Worm (Caenorhabditis elegans) whole organism, late embryonic: ENCODE data around the gene Y73C8C.4.

ENCODE experiments used
- K09A11.1 ChIP-seq: sonication (generic microtip); optimal IDR thresholded peaks from 2 replicates; lab custom pipeline; 2017; ENCODE audit warnings: antibody characterized with exemption, mild to moderate bottlenecking, missing genetic modification characterization, missing compliant biosample characterization; ENCODE audit not compliant: insufficient read depth
- T23F11.4 ChIP-seq: fragments of 200-800 bp; sonication (Bioruptor generic); optimal IDR thresholded peaks from 2 replicates; lab custom pipeline; 2018; ENCODE audit warnings: mild to moderate bottlenecking, missing genetic modification characterization, missing compliant biosample characterization
- ama-1 ChIP-seq: fragments of 150-350 bp; optimal IDR thresholded peaks from 2 replicates; lab custom pipeline; 2014
- ceh-18 ChIP-seq: sonication (generic microtip); optimal IDR thresholded peaks from 2 replicates; lab custom pipeline; 2016; ENCODE audit warnings: missing genetic modification characterization, missing compliant biosample characterization
- ceh-2 ChIP-seq: sonication (generic microtip); optimal IDR thresholded peaks from 2 replicates; lab custom pipeline; 2016; ENCODE audit warnings: missing genotype, missing genetic modification characterization, missing compliant biosample characterization
- ceh-30 ChIP-seq: fragments of 150-350 bp; optimal IDR thresholded peaks from 2 replicates; lab custom pipeline; 2014; ENCODE audit warnings: missing biosample characterization, missing genetic modification characterization
- ceh-31 ChIP-seq: sonication (generic microtip); optimal IDR thresholded peaks from 2 replicates; lab custom pipeline; 2016; ENCODE audit warnings: missing genetic modification characterization, missing compliant biosample characterization
- ceh-45 ChIP-seq: fragments of 200-800 bp; sonication (Bioruptor generic); IDR thresholded peaks from 2 replicates; pipeline ENCODE4 v1.3.6; 2022; ENCODE audit warnings: missing genetic modification reagents, missing genetic modification characterization, missing compliant biosample characterization
- ceh-6 ChIP-seq: fragments of 200-800 bp; sonication (Bioruptor generic); optimal IDR thresholded peaks from 2 replicates; lab custom pipeline; 2018; ENCODE audit warnings: mild to moderate bottlenecking, missing genetic modification characterization, missing compliant biosample characterization
- dmd-4 ChIP-seq: sonication (generic microtip); optimal IDR thresholded peaks from 2 replicates; lab custom pipeline; 2016; ENCODE audit warnings: borderline replicate concordance, missing genetic modification characterization, missing compliant biosample characterization
- dve-1 ChIP-seq: sonication (generic microtip); optimal IDR thresholded peaks from 2 replicates; lab custom pipeline; 2017; ENCODE audit warnings: antibody characterized with exemption, mild to moderate bottlenecking, missing genetic modification characterization, missing compliant biosample characterization
- elt-2 ChIP-seq: sonication (generic microtip); optimal IDR thresholded peaks from 2 replicates; lab custom pipeline; 2016; ENCODE audit warnings: missing genetic modification reagents, missing genetic modification characterization, missing compliant biosample characterization
- fax-1 ChIP-seq: sonication (generic microtip); optimal IDR thresholded peaks from 2 replicates; lab custom pipeline; 2016; ENCODE audit warnings: missing genotype, missing genetic modification characterization, missing compliant biosample characterization
- fkh-10 ChIP-seq: fragments of 150-350 bp; optimal IDR thresholded peaks from 2 replicates; lab custom pipeline; 2014; ENCODE audit warnings: missing biosample characterization, missing genetic modification reagents, missing genetic modification characterization
- fkh-6 ChIP-seq: sonication (generic microtip); optimal IDR thresholded peaks from 2 replicates; lab custom pipeline; 2016; ENCODE audit warnings: missing genetic modification characterization, missing compliant biosample characterization
- gmeb-2 ChIP-seq: sonication (generic microtip); optimal IDR thresholded peaks from 2 replicates; lab custom pipeline; 2016; ENCODE audit warnings: missing genetic modification characterization, inconsistent platforms, missing compliant biosample characterization
- hlh-30 ChIP-seq: sonication (generic microtip); optimal IDR thresholded peaks from 2 replicates; lab custom pipeline; 2017; ENCODE audit warnings: antibody characterized with exemption, missing genetic modification characterization, missing compliant biosample characterization; ENCODE audit not compliant: insufficient read depth
- lim-6 ChIP-seq: sonication (generic microtip); optimal IDR thresholded peaks from 2 replicates; lab custom pipeline; 2016; ENCODE audit warnings: missing genetic modification characterization, missing compliant biosample characterization
- lin-11 ChIP-seq: fragments of 200-800 bp; sonication (Bioruptor generic); optimal IDR thresholded peaks from 2 replicates; lab custom pipeline; 2018; ENCODE audit warnings: mild to moderate bottlenecking, missing genetic modification characterization, missing compliant biosample characterization
- nhr-232 ChIP-seq: sonication (generic microtip); optimal IDR thresholded peaks from 2 replicates; lab custom pipeline; 2016; ENCODE audit warnings: missing genetic modification characterization, missing compliant biosample characterization
- npax-4 ChIP-seq: sonication (generic microtip); optimal IDR thresholded peaks from 2 replicates; lab custom pipeline; 2016; ENCODE audit warnings: missing genetic modification characterization, missing compliant biosample characterization
- odd-2 ChIP-seq: sonication (generic microtip); optimal IDR thresholded peaks from 2 replicates; lab custom pipeline; 2017; ENCODE audit warnings: antibody characterized with exemption, mild to moderate bottlenecking, missing genetic modification characterization, missing compliant biosample characterization
- pag-3 ChIP-seq: sonication (generic microtip); optimal IDR thresholded peaks from 2 replicates; lab custom pipeline; 2016; ENCODE audit warnings: missing compliant biosample characterization, missing genetic modification characterization, borderline replicate concordance
- pat-9 ChIP-seq: fragments of 200-800 bp; sonication (Bioruptor generic); optimal IDR thresholded peaks from 2 replicates; lab custom pipeline; 2018; ENCODE audit warnings: mild to moderate bottlenecking, missing genetic modification characterization, moderate library complexity, missing compliant biosample characterization
- pha-2 ChIP-seq: sonication (generic microtip); optimal IDR thresholded peaks from 2 replicates; lab custom pipeline; 2017; ENCODE audit warnings: mild to moderate bottlenecking, missing genetic modification characterization, missing compliant biosample characterization
- pha-4 ChIP-seq: fragments of 150-350 bp; optimal IDR thresholded peaks from 2 replicates; lab custom pipeline; 2018; ENCODE audit warnings: missing biosample characterization, missing genetic modification reagents, missing genetic modification characterization
- pqm-1 ChIP-seq: sonication (generic microtip); optimal IDR thresholded peaks from 2 replicates; lab custom pipeline; 2016; ENCODE audit warnings: missing genetic modification characterization, missing compliant biosample characterization
- pros-1 ChIP-seq: fragments of 150-350 bp; optimal IDR thresholded peaks from 2 replicates; lab custom pipeline; 2014; ENCODE audit warnings: missing biosample characterization, missing genetic modification reagents, missing genetic modification characterization
- rnt-1 ChIP-seq: sonication (generic microtip); optimal IDR thresholded peaks from 2 replicates; lab custom pipeline; 2016; ENCODE audit warnings: missing genetic modification characterization, missing compliant biosample characterization
- sdc-2 ChIP-seq: sonication (generic microtip); optimal IDR thresholded peaks from 2 replicates; lab custom pipeline; 2016; ENCODE audit warnings: missing genotype, missing genetic modification characterization, missing compliant biosample characterization
- sox-2 ChIP-seq: fragments of 200-800 bp; sonication (Bioruptor generic); IDR thresholded peaks from 2 replicates; pipeline ENCODE4 v1.3.6; 2022; ENCODE audit warnings: missing genetic modification reagents, missing genetic modification characterization, missing compliant biosample characterization
- syd-9 ChIP-seq: sonication (generic microtip); optimal IDR thresholded peaks from 2 replicates; lab custom pipeline; 2016; ENCODE audit warnings: mild to moderate bottlenecking, missing genetic modification characterization, moderate library complexity, missing compliant biosample characterization
- tbx-7 ChIP-seq: sonication (generic microtip); optimal IDR thresholded peaks from 2 replicates; lab custom pipeline; 2016; ENCODE audit warnings: missing genotype, missing genetic modification characterization, missing compliant biosample characterization
- ttx-3 ChIP-seq: sonication (generic microtip); optimal IDR thresholded peaks from 2 replicates; lab custom pipeline; 2016; ENCODE audit warnings: missing genetic modification reagents, missing genetic modification characterization, missing compliant biosample characterization
- unc-42 ChIP-seq: sonication (generic microtip); optimal IDR thresholded peaks from 2 replicates; lab custom pipeline; 2016; ENCODE audit warnings: missing genotype, missing genetic modification characterization, missing compliant biosample characterization
- unc-86 ChIP-seq: sonication (generic microtip); optimal IDR thresholded peaks from 2 replicates; lab custom pipeline; 2016; ENCODE audit warnings: missing genetic modification characterization, missing compliant biosample characterization
- zip-5 ChIP-seq: sonication (generic microtip); optimal IDR thresholded peaks from 2 replicates; lab custom pipeline; 2016; ENCODE audit warnings: missing genetic modification characterization, missing compliant biosample characterization

Y73C8C.4 gene

DNA sequence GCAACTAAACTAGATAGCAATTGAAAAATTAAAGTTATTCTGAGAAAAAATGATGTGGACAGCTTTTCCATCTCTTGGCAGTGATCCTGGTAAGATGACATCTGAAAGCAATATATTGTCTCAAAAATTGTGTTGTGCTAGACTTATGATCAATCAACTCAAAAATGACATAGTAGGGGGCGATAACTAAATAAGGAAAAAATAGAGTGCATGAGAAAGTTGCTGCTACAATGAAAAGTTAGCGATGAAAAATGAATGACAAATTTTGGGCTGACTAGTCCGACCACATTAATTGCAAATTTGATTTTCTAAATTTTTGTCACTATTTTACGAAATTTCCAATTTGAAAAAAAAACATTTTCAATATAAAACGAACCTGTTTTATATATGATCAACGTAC lies 39.2 kb upstream of the Y73C8C.4 start, which contains the start of gene srab-9:
TSS of gene srab-9 (minus strand) at position 101 of the 400 bp plus-strand sequence.
- TF ChIP-seq rnt-1 (tag; lab: Kevin White, UChicago) (no peak), zip-5 (tag; lab: Kevin White, UChicago) (no peak), sox-2 (GFP tag; lab: Robert Waterston, UW) (no peak), fkh-10 (GFP tag; lab: Kevin White, UChicago) (no peak), lin-11 (no peak), lim-6 (tag; lab: Kevin White, UChicago) (no peak), nhr-232 (no peak), pha-4 (tag; lab: Kevin White, UChicago) (no peak), pha-2 (no peak), ceh-6 (GFP tag; lab: Kevin White, UChicago) (no peak), sdc-2 (no peak), gmeb-2 (tag; lab: Kevin White, UChicago) (no peak), pag-3 (tag; lab: Kevin White, UChicago) (no peak), ceh-30 (tag; lab: Kevin White, UChicago) (no peak), K09A11.1 (tag; lab: Kevin White, UChicago) (no peak), unc-42 (tag; lab: Kevin White, UChicago) (no peak), ttx-3 (no peak), elt-2 (no peak), ceh-31 (tag; lab: Kevin White, UChicago) (no peak), ceh-18 (tag; lab: Kevin White, UChicago) (no peak)

ce11 chrV:3138488-3138887 lies 36.5 kb upstream of the Y73C8C.4 start, which contains the start of the genes irld-3 and F02C9.1:
irld-3 (minus strand) TSS chrV:3138588.
F02C9.1 (plus strand) TSS chrV:3138703.
- TF ChIP-seq odd-2 (tag; lab: Kevin White, UChicago) (no peak), pqm-1 (no peak), pat-9 (tag; lab: Kevin White, UChicago) (no peak), T23F11.4 (no peak), ceh-2 (tag; lab: Kevin White, UChicago) (no peak), fkh-6 (tag; lab: Kevin White, UChicago) (no peak), pros-1 (tag; lab: Kevin White, UChicago) (no peak), dve-1 (tag; lab: Kevin White, UChicago) (no peak), unc-86 (tag; lab: Kevin White, UChicago) (no peak), npax-4 (tag; lab: Kevin White, UChicago) (no peak), syd-9 (no peak), zip-5 (tag; lab: Kevin White, UChicago) (no peak), ama-1 (no peak), ceh-30 (tag; lab: Kevin White, UChicago) (no peak), rnt-1 (tag; lab: Kevin White, UChicago) (no peak)
- TF ChIP-seq, all 69 proteins: peak for 0

ce11 chrV:3133293-3133755 lies 31.4 kb upstream of the Y73C8C.4 start, which contains the start of gene F02C9.2:
F02C9.2 (plus strand) TSS chrV:3133705.
- no peak for TF ChIP-seq hlh-30 (tag; lab: Kevin White, UChicago)
- TF ChIP-seq, all 69 proteins: peak for 0

- TF ChIP-seq ceh-45 (no peak), unc-42 (tag; lab: Kevin White, UChicago) (no peak), pha-2 (no peak), hlh-30 (tag; lab: Kevin White, UChicago) (no peak), tbx-7 (tag; lab: Kevin White, UChicago) (no peak), fax-1 (no peak), dmd-4 (no peak), fkh-6 (tag; lab: Kevin White, UChicago) (no peak), odd-2 (tag; lab: Kevin White, UChicago) (no peak)
These were observed 30.2 kb upstream of the Y73C8C.4 start for ce11 chrV:3132116-3132515.
